Fruit fly (Drosophila melanogaster): ENCODE results near the gene SLC5A11.

SLC5A11 gene

dm6 chr2L:8164219-8164618, 40.7 kb downstream of the SLC5A11 start:
- no peak for TF ChIP-seq noc (tag; optimal IDR thresholded peaks at IDR 0.05)

DNA sequence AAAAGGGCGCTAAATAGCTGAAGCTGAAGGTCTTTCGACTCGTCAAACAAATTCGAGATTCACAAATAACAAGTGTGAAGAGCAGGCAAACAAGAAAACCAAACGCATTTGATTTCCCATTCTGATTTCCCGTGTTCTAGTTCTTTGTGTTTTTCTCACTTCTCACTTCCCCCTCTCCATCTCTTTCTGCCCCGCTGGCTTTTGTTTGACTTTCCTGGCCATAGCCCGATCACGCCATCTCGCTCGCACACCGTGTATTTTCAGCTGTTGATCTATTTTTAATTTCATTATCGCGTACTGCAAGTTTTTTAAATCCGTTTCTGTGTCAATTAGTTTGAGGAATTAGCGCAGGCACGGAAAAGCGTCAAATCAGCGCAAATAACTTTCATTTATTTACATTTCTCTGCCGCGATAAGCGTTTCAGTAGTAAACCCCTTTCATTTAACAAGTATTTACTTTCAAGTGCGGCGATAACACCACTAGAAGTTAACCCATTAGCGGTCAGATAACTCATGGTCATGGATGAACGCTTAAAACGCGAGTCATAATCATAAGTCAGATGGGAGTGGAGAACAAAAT, 41.3 kb downstream of the SLC5A11 start:
- peak; percentile 65 for TF ChIP-seq noc (tag; optimal IDR thresholded peaks at IDR 0.05)

DNA sequence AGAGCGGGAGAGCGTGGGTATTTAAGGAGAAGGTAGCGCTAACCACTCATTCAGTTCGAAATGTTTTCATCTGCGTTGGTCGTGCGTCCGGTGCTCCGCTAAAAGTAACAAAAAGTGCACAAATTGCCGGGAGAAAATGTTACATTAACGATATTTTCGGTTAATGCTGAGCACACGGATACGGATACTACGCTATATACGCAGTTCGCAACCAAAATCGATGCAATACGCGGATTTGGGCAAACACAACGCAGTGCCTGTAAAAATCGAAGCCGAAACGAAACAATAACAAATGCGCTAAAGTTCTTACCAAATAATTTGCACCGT, 41.9 kb downstream of the SLC5A11 start, which contains the start of gene Piezo:
Gene Piezo, plus strand, starts transcription at position 49 of the 327 bp plus-strand sequence.
- TF ChIP-seq noc (tag; optimal IDR thresholded peaks at IDR 0.05), result no peak

DNA sequence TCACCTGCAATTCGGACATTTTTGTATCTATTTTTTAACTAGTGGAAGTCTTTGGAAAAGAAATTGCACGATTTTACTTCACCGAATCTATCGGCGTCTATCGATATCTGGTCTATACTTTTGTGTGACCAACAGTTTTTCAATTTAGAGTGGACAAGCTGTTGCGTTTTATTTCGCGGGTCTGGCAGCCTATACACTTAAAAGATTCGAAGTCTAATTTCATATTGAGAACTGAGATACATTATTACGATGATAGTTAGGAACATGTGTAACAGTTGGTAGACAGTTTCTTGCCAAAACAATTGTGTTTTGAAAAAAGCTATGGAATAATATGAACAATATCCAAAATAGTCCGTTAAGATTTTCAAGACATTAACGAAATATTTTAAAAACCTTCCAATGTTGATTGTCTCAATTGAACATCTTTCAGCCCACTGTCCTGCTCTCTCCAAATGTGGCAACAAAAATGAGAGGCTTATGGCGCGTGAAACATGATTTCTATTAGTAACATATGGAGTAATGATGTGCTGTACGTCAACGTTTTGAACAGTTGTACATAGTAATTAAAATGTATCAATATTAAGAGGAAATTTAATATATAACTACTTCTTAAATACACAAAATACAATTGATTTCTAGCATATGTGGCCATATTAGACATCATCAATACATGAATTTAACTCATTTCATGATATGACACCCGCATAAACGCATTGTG, 42.5 kb downstream of the SLC5A11 start, which contains the start of gene Acbp1:
Gene Acbp1, minus strand, starts transcription at position 146 of the 718 bp plus-strand sequence.
- peak; percentile 98 for TF ChIP-seq noc (tag; optimal IDR thresholded peaks at IDR 0.05)

- no peak for TF ChIP-seq noc (tag; optimal IDR thresholded peaks at IDR 0.05)
Observed at dm6 chr2L:8161994-8162306, 43.0 kb downstream of the SLC5A11 start.

dm6 chr2L:8159498-8159897, 45.4 kb downstream of the SLC5A11 start, which contains the start of the genes PAPLA1 and Rbsn-5:
Gene PAPLA1 (minus strand): TSS chr2L:8159638.
Gene Rbsn-5 (plus strand): TSS chr2L:8159832.
- TF ChIP-seq noc (tag; optimal IDR thresholded peaks at IDR 0.05), result peak; percentile 93

DNA sequence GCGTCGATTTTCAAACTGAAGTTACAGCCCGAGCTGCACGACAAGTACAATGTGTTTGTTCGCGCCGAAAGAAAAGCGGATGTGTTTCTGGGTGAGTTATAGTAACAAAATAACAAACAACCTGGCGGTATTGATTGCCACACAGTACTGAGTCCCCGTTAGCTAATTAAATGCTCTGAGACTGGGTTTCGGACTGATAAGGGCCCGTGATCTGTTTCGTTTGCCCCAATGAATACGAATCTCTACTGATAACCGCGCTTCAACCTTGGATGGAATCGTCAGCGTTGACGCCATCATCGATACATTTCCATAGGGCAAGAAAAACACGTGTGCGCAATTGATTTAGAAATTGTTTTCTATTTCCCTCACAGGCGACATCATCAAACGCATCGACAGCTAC, 47.8 kb downstream of the SLC5A11 start:
- TF ChIP-seq noc (tag; optimal IDR thresholded peaks at IDR 0.05), result no peak

DNA sequence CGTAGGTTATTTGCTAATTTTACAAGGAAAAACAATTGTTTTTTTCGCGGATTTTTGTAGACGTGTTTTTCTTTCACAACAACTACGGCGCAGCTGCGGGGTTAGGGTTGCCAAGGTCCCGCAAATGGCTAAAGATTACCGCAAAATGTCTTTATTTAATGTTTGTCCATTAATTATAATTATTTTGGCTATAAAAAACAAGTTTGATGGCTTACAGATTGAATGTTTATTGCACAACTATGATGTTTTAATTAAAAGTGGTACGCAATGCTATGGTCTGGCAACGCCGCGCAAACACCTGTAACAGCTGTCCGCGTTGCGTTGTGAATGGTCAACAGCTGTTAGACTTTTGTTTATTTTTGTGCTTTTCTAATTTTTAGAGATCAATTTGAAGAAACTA, 48.2 kb downstream of the SLC5A11 start:
- TF ChIP-seq noc (tag; optimal IDR thresholded peaks at IDR 0.05), result peak; percentile 73
